Worm (Caenorhabditis elegans) whole organism, young adult: ENCODE measurements around the gene M04D8.5.

Source experiments
- ceh-79 ChIP-seq: sonication (generic microtip); optimal IDR thresholded peaks from 2 replicates; lab custom pipeline; 2017; ENCODE audit warnings: mild to moderate bottlenecking, missing genetic modification characterization, missing compliant biosample characterization
- lag-1 ChIP-seq: fragments of 200-800 bp; sonication (Bioruptor generic); IDR thresholded peaks from 2 replicates; pipeline ENCODE4 v1.3.6; 2022; ENCODE audit warnings: missing genetic modification reagents, missing genetic modification characterization, missing compliant biosample characterization
- nfya-1 ChIP-seq: sonication (generic microtip); optimal IDR thresholded peaks from 2 replicates; lab custom pipeline; 2017; ENCODE audit warnings: antibody characterized with exemption, missing compliant biosample characterization, missing genetic modification characterization, borderline replicate concordance; ENCODE audit not compliant: insufficient read depth
- somi-1 ChIP-seq: fragments of 200-800 bp; sonication (Bioruptor generic); optimal IDR thresholded peaks from 2 replicates; lab custom pipeline; 2018; ENCODE audit warnings: mild to moderate bottlenecking, missing genetic modification characterization, missing compliant biosample characterization

Gene M04D8.5

DNA sequence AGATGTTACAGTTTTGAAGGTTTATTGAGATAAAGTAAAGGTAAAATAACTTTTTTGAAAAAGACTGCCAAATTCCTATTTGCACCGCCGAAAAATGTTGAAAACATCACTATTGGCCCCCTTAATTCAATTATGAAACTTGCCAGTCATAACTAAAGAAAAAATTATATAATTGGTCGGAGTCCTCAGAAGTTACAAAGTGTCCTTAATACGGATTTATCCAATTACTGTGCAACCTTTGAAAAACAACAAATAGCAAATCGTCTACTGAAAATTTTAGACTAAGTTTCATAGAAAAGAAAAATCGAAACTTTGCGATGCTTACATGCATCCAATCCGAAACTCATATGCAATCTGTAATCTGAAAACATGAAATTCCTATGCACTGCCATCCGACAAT, 48.5 kb downstream of the M04D8.5 start (continued):
- TF ChIP-seq nfya-1 (no peak), somi-1 (GFP tag; lab: Kevin White, UChicago) (no peak), lag-1 (GFP tag; lab: Robert Waterston, UW) (no peak), ceh-79 (no peak)
- TF ChIP-seq, all 124 proteins: peak for 0
